Fruit fly (Drosophila melanogaster) whole organism, embryonic: Measurements from ENCODE around the gene CG14196.

Experiments
- Asciz ChIP-seq: fragments of 200-800 bp; sonication (Bioruptor generic); optimal IDR thresholded peaks from 2 replicates; lab custom pipeline; 2017; ENCODE audit warnings: missing biosample characterization, mild to moderate bottlenecking, missing genetic modification characterization, missing genetic modification reagents
- Blimp-1 ChIP-seq: fragments of 200-800 bp; sonication (Bioruptor generic); optimal IDR thresholded peaks from 3 replicates; lab custom pipeline; 2018; ENCODE audit warnings: missing biosample characterization, missing genetic modification characterization, mild to moderate bottlenecking, moderate library complexity, missing genetic modification reagents
- CG10654 ChIP-seq: fragments of 200-800 bp; sonication (Bioruptor generic); optimal IDR thresholded peaks from 2 replicates; lab custom pipeline; 2016; ENCODE audit warnings: missing biosample characterization, missing genetic modification characterization
- CG11093 ChIP-seq: fragments of 200-800 bp; sonication (Bioruptor generic); IDR thresholded peaks from 3 replicates; pipeline ENCODE4 v1.3.6; 2022; ENCODE audit warnings: missing biosample characterization, missing genetic modification characterization
- CG14860 ChIP-seq: fragments of 200-800 bp; sonication (Bioruptor generic); IDR thresholded peaks from 3 replicates; pipeline ENCODE4 v1.3.6; 2022; ENCODE audit warnings: missing biosample characterization, missing genetic modification characterization; ENCODE audit not compliant: partially characterized antibody
- CG14965 ChIP-seq: fragments of 200-800 bp; sonication (Bioruptor generic); optimal IDR thresholded peaks from 2 replicates; lab custom pipeline; 2016; ENCODE audit warnings: missing biosample characterization, missing genetic modification characterization, borderline replicate concordance
- CG15479 ChIP-seq: fragments of 200-800 bp; sonication (Bioruptor generic); optimal IDR thresholded peaks from 3 replicates; lab custom pipeline; 2019; ENCODE audit warnings: missing biosample characterization, mild to moderate bottlenecking, missing genetic modification characterization, moderate library complexity
- CG16779 ChIP-seq: fragments of 200-800 bp; sonication (Bioruptor generic); IDR thresholded peaks from 2 replicates; pipeline ENCODE4 v1.3.6; 2022; ENCODE audit warnings: missing biosample characterization, missing genetic modification characterization
- CG17359 ChIP-seq: fragments of 200-800 bp; sonication (Bioruptor generic); optimal IDR thresholded peaks from 3 replicates; lab custom pipeline; 2018; ENCODE audit warnings: missing biosample characterization, mild to moderate bottlenecking, missing genetic modification characterization, moderate library complexity
- CG17829 ChIP-seq: fragments of 200-800 bp; optimal IDR thresholded peaks from 2 replicates; lab custom pipeline; 2019; ENCODE audit warnings: missing biosample characterization, mild to moderate bottlenecking, missing genetic modification characterization, moderate library complexity
- CG30403 ChIP-seq: fragments of 200-800 bp; sonication (Bioruptor generic); optimal IDR thresholded peaks from 3 replicates; lab custom pipeline; 2016; ENCODE audit warnings: missing biosample characterization, missing genetic modification characterization
- CG32772 ChIP-seq: fragments of 200-800 bp; sonication (Bioruptor generic); IDR thresholded peaks from 2 replicates; pipeline ENCODE4 v1.3.6; 2022; ENCODE audit warnings: missing biosample characterization, missing genetic modification characterization
- CG33557 ChIP-seq: fragments of 200-800 bp; sonication (Bioruptor generic); optimal IDR thresholded peaks from 2 replicates; lab custom pipeline; 2019; ENCODE audit warnings: missing biosample characterization, mild to moderate bottlenecking, missing genetic modification characterization, moderate library complexity
- CG34422 ChIP-seq: fragments of 200-800 bp; sonication (Bioruptor generic); IDR thresholded peaks from 3 replicates; pipeline ENCODE4 v1.3.6; 2022; ENCODE audit warnings: missing biosample characterization, missing genetic modification characterization
- CG3847 ChIP-seq: fragments of 200-800 bp; sonication (Bioruptor generic); IDR thresholded peaks from 2 replicates; pipeline ENCODE4 v1.3.6; 2022; ENCODE audit warnings: missing biosample characterization, missing genetic modification characterization
- CG6791 ChIP-seq: fragments of 200-800 bp; sonication (Bioruptor generic); IDR thresholded peaks from 3 replicates; pipeline ENCODE4 v1.3.6; 2022; ENCODE audit warnings: missing biosample characterization, missing genetic modification characterization; ENCODE audit not compliant: partially characterized antibody
- CG9437 ChIP-seq: fragments of 200-800 bp; sonication (Bioruptor generic); optimal IDR thresholded peaks from 2 replicates; lab custom pipeline; 2018; ENCODE audit warnings: missing biosample characterization, mild to moderate bottlenecking, missing genetic modification characterization
- E2f1 ChIP-seq: fragments of 200-800 bp; sonication (Bioruptor generic); IDR thresholded peaks from 2 replicates; pipeline ENCODE4 v1.3.6; 2022; ENCODE audit warnings: missing biosample characterization, missing genetic modification characterization
- E2f2 ChIP-seq: fragments of 200-800 bp; sonication (Bioruptor generic); IDR thresholded peaks from 2 replicates; pipeline ENCODE4 v1.3.6; 2022; ENCODE audit warnings: missing biosample characterization, missing genetic modification characterization
- Eip74EF ChIP-seq, 2 experiments: fragments of 200-800 bp in 1 of 2; fragments of >200 bp in 1 of 2; sonication (Bioruptor generic) in 1 of 2; optimal IDR thresholded peaks; 2 replicates each; lab custom pipeline; 2017 to 2019; ENCODE audit warnings: missing biosample characterization in 2 of 2, missing genetic modification characterization in 2 of 2, mild to moderate bottlenecking in 1 of 2, moderate library complexity in 1 of 2
- Hey ChIP-seq: fragments of 200-800 bp; sonication (Bioruptor generic); optimal IDR thresholded peaks from 3 replicates; lab custom pipeline; 2018; ENCODE audit warnings: missing biosample characterization, mild to moderate bottlenecking, missing genetic modification characterization
- Lim3 ChIP-seq: fragments of 200-800 bp; sonication (Bioruptor generic); IDR thresholded peaks from 2 replicates; pipeline ENCODE4 v1.3.6; 2022; ENCODE audit warnings: missing biosample characterization, missing genetic modification characterization
- NFAT ChIP-seq: fragments of 200-800 bp; sonication (Bioruptor generic); IDR thresholded peaks from 2 replicates; pipeline ENCODE4 v1.3.6; 2022; ENCODE audit warnings: missing biosample characterization, missing genetic modification characterization
- Nf-YA ChIP-seq: fragments of 200-800 bp; sonication (Bioruptor generic); IDR thresholded peaks from 2 replicates; pipeline ENCODE4 v1.3.6; 2022; ENCODE audit warnings: missing biosample characterization, missing genetic modification characterization
- NfI ChIP-seq: fragments of 200-800 bp; sonication (Bioruptor generic); optimal IDR thresholded peaks from 3 replicates; lab custom pipeline; 2018; ENCODE audit warnings: missing biosample characterization, mild to moderate bottlenecking, missing genetic modification characterization, moderate library complexity
- Optix ChIP-seq: fragments of 200-800 bp; sonication (Bioruptor generic); IDR thresholded peaks from 3 replicates; pipeline ENCODE4 v1.3.6; 2022; ENCODE audit warnings: missing biosample characterization, missing genetic modification characterization
- Spps ChIP-seq: fragments of 200-800 bp; sonication (Bioruptor generic); optimal IDR thresholded peaks from 2 replicates; lab custom pipeline; 2018; ENCODE audit warnings: missing biosample characterization, mild to moderate bottlenecking, missing genetic modification characterization
- Sry-δ ChIP-seq: fragments of 200-800 bp; sonication (Bioruptor generic); optimal IDR thresholded peaks from 2 replicates; lab custom pipeline; 2016; ENCODE audit warnings: missing biosample characterization, missing genetic modification characterization
- Stat92E ChIP-seq, 3 experiments: fragments of >200 bp in 2 of 3; fragments of 200-800 bp in 1 of 3; sonication (Bioruptor generic) in 1 of 3; optimal IDR thresholded peaks; 2 replicates each; lab custom pipeline; 2017 to 2019; ENCODE audit warnings: missing biosample characterization in 3 of 3, missing genetic modification characterization in 3 of 3, mild to moderate bottlenecking in 1 of 3, moderate library complexity in 1 of 3
- Trl ChIP-seq, 3 experiments: fragments of >200 bp in 2 of 3; fragments of 200-800 bp in 1 of 3; sonication (Bioruptor generic) in 1 of 3; optimal IDR thresholded peaks; 2 replicates in 1 of 3; 3 replicates in 2 of 3; lab custom pipeline; 2016 to 2017; ENCODE audit warnings: missing biosample characterization in 1 of 3, missing genetic modification characterization in 1 of 3
- Vsx1 ChIP-seq: fragments of 200-800 bp; sonication (Bioruptor generic); optimal IDR thresholded peaks from 2 replicates; lab custom pipeline; 2017; ENCODE audit warnings: missing biosample characterization, mild to moderate bottlenecking, missing genetic modification characterization, missing genetic modification reagents
- abd-A ChIP-seq: fragments of 200-800 bp; sonication (Bioruptor generic); optimal IDR thresholded peaks from 3 replicates; lab custom pipeline; 2019; ENCODE audit warnings: missing biosample characterization, mild to moderate bottlenecking, missing genetic modification characterization, moderate library complexity
- bbx ChIP-seq: fragments of 200-800 bp; sonication (Bioruptor generic); IDR thresholded peaks from 2 replicates; pipeline ENCODE4 v1.3.6; 2022; ENCODE audit warnings: missing biosample characterization, missing genetic modification characterization; ENCODE audit not compliant: partially characterized antibody
- cad ChIP-seq: fragments of >200 bp; optimal IDR thresholded peaks from 2 replicates; lab custom pipeline; 2017; ENCODE audit warnings: missing biosample characterization, missing genetic modification characterization
- crol ChIP-seq: fragments of 200-800 bp; sonication (Bioruptor generic); IDR thresholded peaks from 2 replicates; pipeline ENCODE4 v1.3.6; 2022; ENCODE audit warnings: missing biosample characterization, missing genetic modification characterization
- cwo ChIP-seq: fragments of 200-800 bp; sonication (Bioruptor generic); optimal IDR thresholded peaks from 3 replicates; lab custom pipeline; 2017; ENCODE audit warnings: missing biosample characterization, missing genetic modification characterization, mild to moderate bottlenecking, moderate library complexity, missing genetic modification reagents
- disco-r ChIP-seq: fragments of 200-800 bp; sonication (Bioruptor generic); optimal IDR thresholded peaks from 2 replicates; lab custom pipeline; 2016; ENCODE audit warnings: missing biosample characterization, missing genetic modification characterization
- fd102C ChIP-seq: fragments of 200-800 bp; sonication (Bioruptor generic); optimal IDR thresholded peaks from 2 replicates; lab custom pipeline; 2018; ENCODE audit warnings: missing biosample characterization, mild to moderate bottlenecking, missing genetic modification characterization, moderate library complexity
- gfzf ChIP-seq: fragments of 200-800 bp; sonication (Bioruptor generic); optimal IDR thresholded peaks from 2 replicates; lab custom pipeline; 2016; ENCODE audit warnings: missing biosample characterization, mild to moderate bottlenecking, missing genetic modification characterization, moderate library complexity
- grn ChIP-seq: fragments of 200-800 bp; sonication (Bioruptor generic); optimal IDR thresholded peaks from 3 replicates; lab custom pipeline; 2017; ENCODE audit warnings: missing biosample characterization, missing genetic modification characterization
- kni ChIP-seq: fragments of 200-800 bp; sonication (Bioruptor generic); optimal IDR thresholded peaks from 3 replicates; lab custom pipeline; 2017; ENCODE audit warnings: mild to moderate bottlenecking, missing biosample characterization, missing genetic modification reagents, missing genetic modification characterization
- p53 ChIP-seq: fragments of 200-800 bp; sonication (Bioruptor generic); optimal IDR thresholded peaks from 2 replicates; lab custom pipeline; 2016; ENCODE audit warnings: missing biosample characterization, missing genetic modification characterization
- prd ChIP-seq, 3 experiments: fragments of >200 bp in 2 of 3; fragments of 200-800 bp in 1 of 3; sonication (Bioruptor generic) in 1 of 3; optimal IDR thresholded peaks in 2 of 3; IDR thresholded peaks in 1 of 3; 2 replicates in 2 of 3; 3 replicates in 1 of 3; pipeline versions ENCODE4 v1.3.6 to Lab custom; 2017 to 2022; ENCODE audit warnings: missing biosample characterization in 1 of 3, missing genetic modification characterization in 1 of 3
- pum ChIP-seq: fragments of 200-800 bp; sonication (Bioruptor generic); optimal IDR thresholded peaks from 2 replicates; lab custom pipeline; 2016; ENCODE audit warnings: missing biosample characterization, missing genetic modification characterization
- sens-2 ChIP-seq: fragments of 200-800 bp; sonication (Bioruptor generic); IDR thresholded peaks from 2 replicates; pipeline ENCODE4 v1.3.6; 2022; ENCODE audit warnings: missing biosample characterization, missing genetic modification characterization
- shn ChIP-seq: fragments of 200-800 bp; sonication (Bioruptor generic); optimal IDR thresholded peaks from 3 replicates; lab custom pipeline; 2016; ENCODE audit warnings: missing biosample characterization, missing genetic modification characterization
- twi ChIP-seq: fragments of 200-800 bp; optimal IDR thresholded peaks from 2 replicates; lab custom pipeline; 2019; ENCODE audit warnings: missing biosample characterization, mild to moderate bottlenecking, missing genetic modification characterization, moderate library complexity
- vnd ChIP-seq: fragments of 200-800 bp; sonication (Bioruptor generic); IDR thresholded peaks from 3 replicates; pipeline ENCODE4 v1.3.6; 2022; ENCODE audit warnings: missing biosample characterization, missing genetic modification characterization; ENCODE audit not compliant: partially characterized antibody
- vvl ChIP-seq: fragments of 200-800 bp; sonication (Bioruptor generic); IDR thresholded peaks from 2 replicates; pipeline ENCODE4 v1.3.6; 2022; ENCODE audit warnings: missing biosample characterization, missing genetic modification characterization

CG14196 gene

DNA sequence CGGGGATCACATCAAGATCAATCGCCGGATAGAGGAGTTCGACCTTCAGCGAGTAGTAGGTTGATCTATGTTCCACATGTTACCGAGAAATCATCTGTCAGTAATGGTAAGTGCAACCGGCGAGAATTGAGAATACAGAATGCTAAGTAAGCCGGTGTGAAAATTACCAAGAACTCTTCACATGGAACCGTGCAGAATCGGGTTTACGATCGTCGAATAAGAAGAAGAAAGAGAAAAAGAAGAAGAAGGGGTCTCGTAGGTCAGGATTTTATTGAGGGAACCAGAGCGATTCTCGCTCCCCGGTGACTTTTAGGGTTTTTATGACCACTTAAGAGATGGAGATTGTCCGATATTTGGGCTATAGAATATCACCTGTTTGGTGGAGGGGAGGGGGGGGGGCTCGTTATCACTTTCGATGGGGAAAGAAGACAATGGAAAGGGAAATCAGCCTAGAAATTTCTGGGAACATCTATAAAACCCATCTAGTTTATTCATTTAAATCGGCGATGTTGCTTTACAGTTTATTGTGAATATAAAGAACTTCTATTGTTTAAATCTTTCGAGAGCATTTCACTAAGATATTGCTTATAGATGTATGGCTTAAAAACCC, 20.6 kb downstream of the CG14196 start (continued):
- TF ChIP-seq fd102C (no peak), twi (tag; lab: Kevin White, UChicago) (peak; percentile 34), grn (GFP tag; lab: Kevin White, UChicago) (peak; percentile 26), Hey (tag; lab: Kevin White, UChicago) (no peak), abd-A (tag; lab: Kevin White, UChicago) (no peak), CG11093 (GFP tag; lab: Robert Waterston, UW) (no peak), cwo (GFP tag; lab: Kevin White, UChicago) (no peak), CG33557 (GFP tag; lab: Kevin White, UChicago) (peak; percentile 22), pum (GFP tag; lab: Kevin White, UChicago) (no peak), CG30403 (GFP tag; lab: Kevin White, UChicago) (no peak), CG3847 (GFP tag; lab: Robert Waterston, UW) (no peak), cad (GFP tag; lab: Kevin White, UChicago) (peak; percentile 88), p53 (GFP tag; lab: Kevin White, UChicago) (no peak), kni (GFP tag; lab: Kevin White, UChicago) (peak; percentile 35), CG34422 (no peak), CG6791 (GFP tag; lab: Robert Waterston, UW) (peak; percentile 11; the same call in 1 of the 3 replicates), Nf-YA (GFP tag; lab: Robert Waterston, UW) (no peak), NFAT (GFP tag; lab: Robert Waterston, UW) (no peak), CG16779 (GFP tag; lab: Robert Waterston, UW) (no peak), Spps (tag; lab: Kevin White, UChicago) (no peak), sens-2 (GFP tag; lab: Robert Waterston, UW) (no peak), Sry-δ (no peak), gfzf (no peak), E2f1 (GFP tag; lab: Robert Waterston, UW) (no peak), E2f2 (no peak), prd (optimal IDR thresholded peaks at IDR 0.05; lab: Kevin White, UChicago) (no peak), prd (GFP tag; IDR thresholded peaks at IDR 0.05; lab: Robert Waterston, UW) (peak; percentile 13; the same call in 1 of the 3 replicates), Stat92E (GFP tag; optimal IDR thresholded peaks at IDR 0.05; lab: Kevin White, UChicago) (peak in 1 of 3 experiments; percentile 10), vnd (no peak), shn (no peak), crol (peak; percentile 46; the same call in 1 of the 2 replicates), CG32772 (GFP tag; lab: Robert Waterston, UW) (no peak)

DNA sequence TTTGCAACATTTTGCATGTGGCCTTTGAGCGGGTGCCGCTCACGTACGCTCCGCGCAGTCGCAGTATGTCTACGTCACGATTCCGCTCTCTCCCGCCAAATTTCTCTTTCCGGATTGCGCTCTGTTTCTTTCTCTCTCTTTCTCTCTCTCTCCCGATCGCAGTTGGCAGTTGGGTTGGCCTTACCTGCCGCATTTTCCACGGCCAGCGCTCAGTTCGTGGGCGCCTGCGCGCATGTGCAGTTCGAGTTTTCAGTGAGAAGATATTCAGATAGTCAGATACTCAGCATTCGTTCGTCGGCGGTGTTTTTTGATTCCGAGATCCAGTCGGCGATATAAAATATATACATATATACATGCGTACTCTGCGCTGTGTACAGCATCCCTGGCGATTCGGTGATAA, 21.2 kb downstream of the CG14196 start, which contains the start of gene CG7884:
Gene CG7884, plus strand, starts transcription at position 208 of the 400 bp plus-strand sequence.
- TF ChIP-seq CG10654 (GFP tag; lab: Kevin White, UChicago) (no peak), CG15479 (GFP tag; lab: Kevin White, UChicago) (peak; percentile 96), Asciz (GFP tag; lab: Kevin White, UChicago) (no peak), CG17359 (tag; lab: Kevin White, UChicago) (no peak), vvl (GFP tag; lab: Robert Waterston, UW) (peak; percentile 19; the same call in 1 of the 2 replicates), Lim3 (GFP tag; lab: Robert Waterston, UW) (no peak), Trl (optimal IDR thresholded peaks at IDR 0.05; lab: Kevin White, UChicago) (peak; percentile 29 to 91), Trl (GFP tag; optimal IDR thresholded peaks at IDR 0.05; lab: Kevin White, UChicago) (no peak), CG17829 (tag; lab: Kevin White, UChicago) (peak; percentile 7), Blimp-1 (GFP tag; lab: Kevin White, UChicago) (peak; percentile 14), Optix (GFP tag; lab: Robert Waterston, UW) (0 out of 3 replicates have a peak, but pooled peaks have one; percentile 12), CG9437 (GFP tag; lab: Kevin White, UChicago) (no peak), CG14860 (GFP tag; lab: Robert Waterston, UW) (0 out of 3 replicates have a peak, but pooled peaks have one; percentile 11), Eip74EF (GFP tag; optimal IDR thresholded peaks at IDR 0.05; lab: Kevin White, UChicago) (peak in 1 of 2 experiments; percentile 1), Vsx1 (GFP tag; lab: Kevin White, UChicago) (no peak), CG14965 (GFP tag; lab: Kevin White, UChicago) (no peak), bbx (GFP tag; lab: Robert Waterston, UW) (no peak), disco-r (no peak), NfI (GFP tag; lab: Kevin White, UChicago) (no peak)
